Worm (Caenorhabditis elegans) whole organism, late embryonic: Measurements from ENCODE around the gene abhd-3.2.

Source experiments
- ceh-22 ChIP-seq: sonication (generic microtip); optimal IDR thresholded peaks from 2 replicates; lab custom pipeline; 2017; ENCODE audit warnings: missing biosample characterization, missing genetic modification characterization
- fkh-10 ChIP-seq: fragments of 150-350 bp; optimal IDR thresholded peaks from 2 replicates; lab custom pipeline; 2014; ENCODE audit warnings: missing biosample characterization, missing genetic modification reagents, missing genetic modification characterization
- hlh-15 ChIP-seq: sonication (generic microtip); optimal IDR thresholded peaks from 2 replicates; lab custom pipeline; 2016; ENCODE audit warnings: missing genetic modification characterization, missing compliant biosample characterization
- lin-11 ChIP-seq: fragments of 200-800 bp; sonication (Bioruptor generic); optimal IDR thresholded peaks from 2 replicates; lab custom pipeline; 2018; ENCODE audit warnings: mild to moderate bottlenecking, missing genetic modification characterization, missing compliant biosample characterization

ce11 chrX:991274-991673, 13.5 kb upstream of the abhd-3.2 start, which contains the start of the genes C09E10.3 and dgk-1:
- TF ChIP-seq lin-11 (tag; lab: Kevin White, UChicago) (no peak), fkh-10 (no peak), ceh-22 (no peak), hlh-15 (no peak)
